Fruit fly (Drosophila melanogaster) whole organism, prepupa: ENCODE measurements around the gene CG42353.

ENCODE experiments used
- CG10631 ChIP-seq: fragments of 200-800 bp; sonication (Bioruptor generic); optimal IDR thresholded peaks from 2 replicates; lab custom pipeline; 2016; ENCODE audit warnings: missing biosample characterization, missing genetic modification characterization
- CG11294 ChIP-seq: fragments of 200-800 bp; sonication (Bioruptor generic); IDR thresholded peaks from 2 replicates; pipeline ENCODE4 v1.3.6; 2022; ENCODE audit warnings: missing biosample characterization, missing genetic modification characterization
- CG1621 ChIP-seq: fragments of 200-800 bp; sonication (Bioruptor generic); optimal IDR thresholded peaks from 3 replicates; lab custom pipeline; 2018; ENCODE audit warnings: missing biosample characterization, mild to moderate bottlenecking, missing genetic modification characterization
- CG16779 ChIP-seq: fragments of 200-800 bp; sonication (Bioruptor generic); optimal IDR thresholded peaks from 3 replicates; lab custom pipeline; 2017; ENCODE audit warnings: missing biosample characterization, mild to moderate bottlenecking, missing genetic modification characterization
- CG3032 ChIP-seq: fragments of 200-800 bp; optimal IDR thresholded peaks from 2 replicates; lab custom pipeline; 2019; ENCODE audit warnings: missing biosample characterization, mild to moderate bottlenecking, missing genetic modification characterization, moderate library complexity
- CG31627 ChIP-seq: fragments of 200-800 bp; sonication (Bioruptor generic); optimal IDR thresholded peaks from 3 replicates; lab custom pipeline; 2016; ENCODE audit warnings: missing biosample characterization, missing genetic modification characterization
- CG6854 ChIP-seq: fragments of 200-800 bp; sonication (Bioruptor generic); optimal IDR thresholded peaks from 2 replicates; lab custom pipeline; 2017; ENCODE audit warnings: missing biosample characterization, mild to moderate bottlenecking, missing genetic modification characterization
- CG7368 ChIP-seq: fragments of 200-800 bp; sonication (Bioruptor generic); optimal IDR thresholded peaks from 3 replicates; lab custom pipeline; 2016; ENCODE audit warnings: missing biosample characterization, missing genetic modification characterization
- CG8119 ChIP-seq: fragments of 200-800 bp; sonication (Bioruptor generic); IDR thresholded peaks from 3 replicates; pipeline ENCODE4 v1.3.6; 2022; ENCODE audit warnings: missing biosample characterization, missing genetic modification characterization
- CG9139 ChIP-seq: fragments of 200-800 bp; sonication (Bioruptor generic); optimal IDR thresholded peaks from 3 replicates; lab custom pipeline; 2017; ENCODE audit warnings: missing biosample characterization, mild to moderate bottlenecking, missing genetic modification characterization
- Hr4 ChIP-seq: fragments of 200-800 bp; sonication (Bioruptor generic); optimal IDR thresholded peaks from 3 replicates; lab custom pipeline; 2016; ENCODE audit warnings: missing biosample characterization, missing genetic modification characterization
- Lpt ChIP-seq: fragments of 200-800 bp; sonication (Bioruptor generic); optimal IDR thresholded peaks from 3 replicates; lab custom pipeline; 2016; ENCODE audit warnings: missing biosample characterization, missing genetic modification characterization
- lz ChIP-seq: fragments of 200-800 bp; sonication (Bioruptor generic); optimal IDR thresholded peaks from 3 replicates; lab custom pipeline; 2016; ENCODE audit warnings: missing biosample characterization, missing genetic modification characterization
- svp ChIP-seq: fragments of 200-800 bp; sonication (Bioruptor generic); peaks from one replicate; lab custom pipeline; 2016; ENCODE audit warnings: missing biosample characterization, missing genetic modification characterization

DNA sequence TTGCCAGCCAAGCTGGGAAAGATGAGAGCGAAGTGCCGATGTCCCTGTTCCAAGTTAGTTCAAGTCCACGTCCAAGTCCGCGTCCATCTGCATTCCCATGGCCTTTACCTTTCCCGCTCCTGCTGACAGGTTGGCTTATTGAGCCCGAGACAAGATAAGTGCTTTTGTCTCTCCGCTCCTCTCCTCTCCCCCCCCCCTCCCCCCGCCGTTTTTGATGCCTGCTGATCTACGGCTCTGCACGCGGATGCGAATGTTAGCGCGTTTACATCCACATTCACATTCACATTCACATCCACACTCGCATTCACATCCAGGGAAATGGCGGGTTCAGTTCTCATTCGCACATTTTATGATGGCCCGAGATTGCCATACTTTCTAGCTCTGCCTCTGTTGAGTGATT lies 30.6 kb upstream of the CG42353 start:
- TF ChIP-seq CG9139 (GFP tag; lab: Kevin White, UChicago) (no peak), CG1621 (no peak), CG16779 (tag; lab: Kevin White, UChicago) (no peak), CG10631 (GFP tag; lab: Kevin White, UChicago) (no peak), CG7368 (GFP tag; lab: Kevin White, UChicago) (no peak), CG8119 (GFP tag; lab: Robert Waterston, UW) (no peak), CG3032 (no peak), Lpt (GFP tag; lab: Kevin White, UChicago) (no peak), Hr4 (GFP tag; lab: Kevin White, UChicago) (no peak), CG11294 (no peak), lz (GFP tag; lab: Kevin White, UChicago) (no peak), svp (GFP tag; lab: Kevin White, UChicago) (no peak), CG31627 (GFP tag; lab: Kevin White, UChicago) (no peak), CG6854 (no peak)
